Worm (Caenorhabditis elegans) whole organism, early embryonic: ENCODE results near the gene fbxa-222.
"Not testable (repeated sequence)": the region's sequence is repeated elsewhere in the genome, so short reads cannot be mapped to it uniquely, and the experiment has no call there.

Source experiments
- aly-1 ChIP-seq: sonication (generic microtip); optimal IDR thresholded peaks from 2 replicates; lab custom pipeline; 2016; ENCODE audit warnings: missing genetic modification characterization, missing compliant biosample characterization
- ama-1 ChIP-seq: fragments of 150-350 bp; optimal IDR thresholded peaks from 2 replicates; lab custom pipeline; 2014
- flt-1 ChIP-seq: fragments of 200-800 bp; sonication (Bioruptor generic); IDR thresholded peaks from 2 replicates; pipeline ENCODE4 v1.3.6; 2022; ENCODE audit warnings: missing genetic modification characterization, missing compliant biosample characterization
- sea-1 ChIP-seq: fragments of 200-800 bp; sonication (Bioruptor generic); conservative IDR thresholded peaks from 2 replicates; pipeline ENCODE4 v1.3.6; 2022; ENCODE audit warnings: missing genetic modification characterization, missing compliant biosample characterization
- tbx-11 ChIP-seq: fragments of 200-800 bp; sonication (Bioruptor generic); IDR thresholded peaks from 2 replicates; pipeline ENCODE4 v1.3.6; 2022; ENCODE audit warnings: missing genetic modification characterization, missing compliant biosample characterization
- tra-4 ChIP-seq: sonication (generic microtip); optimal IDR thresholded peaks from 2 replicates; lab custom pipeline; 2017; ENCODE audit warnings: missing genetic modification characterization, missing compliant biosample characterization

- TF ChIP-seq aly-1; flt-1; tbx-11 (GFP tag; lab: Robert Waterston, UW); sea-1 (GFP tag; lab: Robert Waterston, UW); tra-4; ama-1 (lab: Kevin White, UChicago): not testable (repeated sequence)
Measured at ce11 chrX:163034-163433, 45.9 kb downstream of the fbxa-222 start, which contains the start of gene tmed-12.
